Worm (Caenorhabditis elegans): ENCODE measurements around the gene C24A3.4.

The C24A3.4 gene

DNA sequence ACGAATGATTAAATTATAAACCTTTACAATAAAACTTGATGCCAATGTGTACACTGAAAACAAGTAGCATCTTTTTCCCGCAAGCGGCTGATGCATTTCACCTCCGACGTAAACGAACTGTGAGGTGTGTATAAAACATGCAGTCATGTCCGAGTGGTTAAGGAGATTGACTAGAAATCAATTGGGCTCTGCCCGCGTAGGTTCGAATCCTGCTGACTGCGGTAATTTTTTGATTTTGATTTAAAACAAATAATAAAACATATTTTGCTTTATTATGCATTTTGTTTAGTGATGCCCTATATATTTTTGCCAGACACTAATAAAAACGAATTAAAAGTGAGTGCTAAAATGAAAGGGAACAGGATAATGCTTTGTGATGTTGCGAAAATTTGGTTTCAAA lies 20.7 kb upstream of the C24A3.4 start (continued):
- TF ChIP-seq atf-7 (tag; optimal IDR thresholded peaks at IDR 0.05) (no peak), nfya-1 (tag; optimal IDR thresholded peaks at IDR 0.05; ENCODE audit: borderline replicate concordance, insufficient read depth) (no peak), tbp1 (GFP tag; optimal IDR thresholded peaks at IDR 0.05) (peak; percentile 97), D2030.7 (GFP tag; IDR thresholded peaks at IDR 0.05) (peak; percentile 54), rcor-1 (GFP tag; IDR thresholded peaks at IDR 0.05) (peak; percentile 57), akir-1 (GFP tag; optimal IDR thresholded peaks at IDR 0.05) (no peak), sea-2 (GFP tag; IDR thresholded peaks at IDR 0.05) (no peak), snpc-3.4 (tag; optimal IDR thresholded peaks at IDR 0.05) (peak; percentile 55), zim-3 (tag; optimal IDR thresholded peaks at IDR 0.05) (peak; percentile 43), pbrm-1 (GFP tag; IDR thresholded peaks at IDR 0.05) (peak; percentile 86), madf-10 (tag; optimal IDR thresholded peaks at IDR 0.05) (peak; percentile 64), snpc-1.3 (tag; optimal IDR thresholded peaks at IDR 0.05; ENCODE audit: insufficient read depth) (peak; percentile 75), Y79H2A.3 (GFP tag; conservative IDR thresholded peaks at IDR 0.05) (no peak), T07F8.4 (tag; optimal IDR thresholded peaks at IDR 0.05) (peak; percentile 73), sdz-38 (tag; optimal IDR thresholded peaks at IDR 0.05) (no peak), B0261.1 (tag; optimal IDR thresholded peaks at IDR 0.05) (peak; percentile 94), nhr-80 (tag; optimal IDR thresholded peaks at IDR 0.05) (no peak), ceh-100 (GFP tag; IDR thresholded peaks at IDR 0.05) (peak; percentile 50; the same call in 1 of the 2 replicates), C17E4.6 (GFP tag; IDR thresholded peaks at IDR 0.05) (no peak), ztf-25 (GFP tag; IDR thresholded peaks at IDR 0.05) (peak; percentile 76; the same call in 1 of the 2 replicates), ZK185.1 (tag; optimal IDR thresholded peaks at IDR 0.05; ENCODE audit: poor library complexity, severe bottlenecking) (peak; percentile 74), let-607 (tag; optimal IDR thresholded peaks at IDR 0.05) (peak in 1 of 2 experiments; percentile 53), nfya-2 (GFP tag; IDR thresholded peaks at IDR 0.05) (no peak), nhr-27 (tag; optimal IDR thresholded peaks at IDR 0.05) (no peak), lir-1 (GFP tag; conservative IDR thresholded peaks at IDR 0.05) (no peak; the same call in 1 of the 2 replicates), F52B5.7 (tag; optimal IDR thresholded peaks at IDR 0.05) (no peak), bed-2 (GFP tag; IDR thresholded peaks at IDR 0.05) (no peak), hrde-1 (tag; optimal IDR thresholded peaks at IDR 0.05; ENCODE audit: borderline replicate concordance) (peak; percentile 65), B0336.3 (GFP tag; IDR thresholded peaks at IDR 0.05) (no peak), die-1 (tag; optimal IDR thresholded peaks at IDR 0.05) (peak; percentile 80), mcd-1 (GFP tag; IDR thresholded peaks at IDR 0.05) (no peak), ccch-3 (GFP tag; optimal IDR thresholded peaks at IDR 0.05) (no peak), attf-3 (GFP tag; conservative IDR thresholded peaks at IDR 0.05) (no peak)

DNA sequence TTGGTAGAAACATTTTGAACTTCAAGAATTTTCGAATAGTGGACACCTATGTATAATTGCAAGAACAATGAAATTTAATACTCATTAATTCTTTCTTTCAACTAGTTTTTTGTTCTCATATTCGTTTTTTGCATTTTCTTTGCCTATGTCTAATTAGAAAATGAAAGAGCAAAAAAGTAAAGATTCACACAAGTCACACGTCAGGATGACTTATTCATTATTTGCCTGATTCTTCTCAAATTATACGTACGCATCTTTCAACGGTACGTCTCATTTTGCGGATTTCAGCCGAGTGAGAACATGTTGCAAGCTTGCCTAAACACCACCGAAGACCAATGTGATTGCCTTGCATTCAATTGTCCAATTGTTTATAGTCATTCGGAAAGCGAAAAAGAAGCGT lies 11.5 kb upstream of the C24A3.4 start, which contains the start of gene nmur-1:
TSS of gene nmur-1 (plus strand) at position 301 of the 400 bp plus-strand sequence.
- TF ChIP-seq lin-40 (tag; optimal IDR thresholded peaks at IDR 0.05): no peak
- TF ChIP-seq nhr-80 (tag; optimal IDR thresholded peaks at IDR 0.05): no peak
- no peak for TF ChIP-seq attf-6 (GFP tag; IDR thresholded peaks at IDR 0.05)
- TF ChIP-seq snpc-3.4 (tag; optimal IDR thresholded peaks at IDR 0.05): no peak
- TF ChIP-seq ztf-3 (GFP tag; optimal IDR thresholded peaks at IDR 0.05): no peak
- no peak for TF ChIP-seq let-607 (tag; optimal IDR thresholded peaks at IDR 0.05)

DNA sequence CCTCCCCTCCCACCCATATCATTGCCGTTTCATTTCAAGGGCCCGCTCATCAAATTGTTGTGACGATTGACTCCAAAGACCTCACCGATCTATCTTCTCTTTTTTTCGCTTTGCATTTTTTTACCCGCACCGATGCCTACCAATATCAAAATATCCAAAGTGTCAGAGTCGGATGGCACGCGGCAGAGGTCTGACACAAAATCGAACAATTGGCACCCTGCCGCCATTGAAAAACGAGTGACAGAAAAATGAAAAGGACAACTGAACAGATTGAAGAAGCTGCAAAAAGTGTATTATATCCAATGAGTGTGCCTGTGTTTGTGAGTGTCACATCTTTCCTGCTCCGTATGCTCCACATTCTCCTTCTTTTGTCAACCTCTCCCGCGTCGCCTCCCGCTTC lies 5.8 kb upstream of the C24A3.4 start:
- no peak for TF ChIP-seq lin-54 (GFP tag; optimal IDR thresholded peaks at IDR 0.05)
- no peak for TF ChIP-seq xnd-1 (tag; optimal IDR thresholded peaks at IDR 0.05)
- no peak for TF ChIP-seq madf-6 (GFP tag; IDR thresholded peaks at IDR 0.05)
- TF ChIP-seq F33H1.4 (GFP tag; IDR thresholded peaks at IDR 0.05): no peak
- no peak for TF ChIP-seq akir-1 (GFP tag; optimal IDR thresholded peaks at IDR 0.05)
- no peak for TF ChIP-seq ama-1 (optimal IDR thresholded peaks at IDR 0.05)
- TF ChIP-seq ama-1 (GFP tag; optimal IDR thresholded peaks at IDR 0.05): no peak
- no peak for TF ChIP-seq somi-1 (GFP tag; optimal IDR thresholded peaks at IDR 0.05)
- TF ChIP-seq ceh-27 (GFP tag; optimal IDR thresholded peaks at IDR 0.05): no peak
- TF ChIP-seq ceh-58 (GFP tag; IDR thresholded peaks at IDR 0.05): no peak
- no peak for TF ChIP-seq B0261.1 (tag; optimal IDR thresholded peaks at IDR 0.05)
- no peak for TF ChIP-seq ZK185.1 (tag; optimal IDR thresholded peaks at IDR 0.05; ENCODE audit: poor library complexity, severe bottlenecking)
